Worm (Caenorhabditis elegans) whole organism, L4 larva: ENCODE measurements around the gene T05A7.13.
A peak's percentile ranks its signal among the peaks of the same experiment; 100 is the strongest.

Source experiments
- D1046.2 ChIP-seq: fragments of 200-800 bp; sonication (Bioruptor generic); IDR thresholded peaks from 2 replicates; pipeline ENCODE4 v1.3.6; 2022; ENCODE audit warnings: missing genetic modification characterization, missing compliant biosample characterization
- F49E8.2 ChIP-seq: sonication (generic microtip); optimal IDR thresholded peaks from 2 replicates; lab custom pipeline; 2016; ENCODE audit warnings: missing compliant biosample characterization, mild to moderate bottlenecking, missing genetic modification characterization, borderline replicate concordance
- T26A8.4 ChIP-seq: fragments of 200-800 bp; sonication (Bioruptor generic); IDR thresholded peaks from 2 replicates; pipeline ENCODE4 v1.3.6; 2022; ENCODE audit warnings: missing genetic modification characterization, missing compliant biosample characterization
- Y105C5A.15 ChIP-seq: fragments of 200-800 bp; sonication (Bioruptor generic); IDR thresholded peaks from 2 replicates; pipeline ENCODE4 v1.3.6; 2022; ENCODE audit warnings: missing genetic modification characterization, missing compliant biosample characterization
- Y48G9A.11 ChIP-seq: fragments of 200-800 bp; sonication (Bioruptor generic); IDR thresholded peaks from 2 replicates; pipeline ENCODE4 v1.3.6; 2022; ENCODE audit warnings: missing genetic modification reagents, missing genetic modification characterization, missing compliant biosample characterization
- aha-1 ChIP-seq: fragments of 150-350 bp; peaks from one replicate; lab custom pipeline; 2014; ENCODE audit warnings: missing biosample characterization, missing genetic modification characterization
- ama-1 ChIP-seq: fragments of 150-350 bp; optimal IDR thresholded peaks from 2 replicates; lab custom pipeline; 2014; ENCODE audit warnings: inconsistent platforms, mixed read lengths
- arid-1 ChIP-seq: fragments of 200-800 bp; sonication (Bioruptor generic); conservative IDR thresholded peaks from 2 replicates; pipeline ENCODE4 v1.3.6; 2022; ENCODE audit warnings: missing genetic modification reagents, missing genetic modification characterization, missing compliant biosample characterization
- ceh-62 ChIP-seq: sonication (generic microtip); optimal IDR thresholded peaks from 2 replicates; lab custom pipeline; 2017; ENCODE audit warnings: missing biosample characterization, missing genetic modification characterization
- daf-16 ChIP-seq, 3 experiments: sonication (generic microtip); optimal IDR thresholded peaks; 2 replicates each; lab custom pipeline; 2016 to 2017; ENCODE audit warnings: missing genetic modification characterization in 3 of 3, missing genetic modification reagents in 3 of 3, mild to moderate bottlenecking in 2 of 3, missing compliant biosample characterization in 2 of 3, missing biosample characterization in 1 of 3, moderate library complexity in 1 of 3
- dmd-9 ChIP-seq: fragments of 200-800 bp; sonication (Bioruptor generic); IDR thresholded peaks from 2 replicates; pipeline ENCODE4 v1.3.6; 2022; ENCODE audit warnings: missing genetic modification reagents, missing genetic modification characterization, missing compliant biosample characterization
- dpl-1 ChIP-seq: fragments of 150-350 bp; optimal IDR thresholded peaks from 2 replicates; lab custom pipeline; 2014; ENCODE audit warnings: missing biosample characterization, missing genetic modification reagents, missing genetic modification characterization
- gei-8 ChIP-seq: fragments of 200-800 bp; sonication (Bioruptor generic); optimal IDR thresholded peaks from 2 replicates; lab custom pipeline; 2018; ENCODE audit warnings: mild to moderate bottlenecking, missing genetic modification characterization, missing compliant biosample characterization
- hif-1 ChIP-seq, 2 experiments: sonication (generic microtip); optimal IDR thresholded peaks; 2 replicates each; lab custom pipeline; 2016 to 2017; ENCODE audit warnings: missing compliant biosample characterization in 2 of 2, missing genetic modification characterization in 2 of 2, missing genetic modification reagents in 2 of 2, missing genotype in 2 of 2, mild to moderate bottlenecking in 1 of 2
- hlh-11 ChIP-seq: fragments of 200-800 bp; sonication (Bioruptor generic); optimal IDR thresholded peaks from 2 replicates; lab custom pipeline; 2018; ENCODE audit warnings: mild to moderate bottlenecking, missing genetic modification characterization, missing compliant biosample characterization
- lin-13 ChIP-seq: fragments of 150-350 bp; optimal IDR thresholded peaks from 2 replicates; lab custom pipeline; 2014; ENCODE audit warnings: missing biosample characterization, missing genetic modification reagents, missing genetic modification characterization
- lin-38 ChIP-seq: fragments of 200-800 bp; sonication (Bioruptor generic); IDR thresholded peaks from 2 replicates; pipeline ENCODE4 v1.3.6; 2022; ENCODE audit warnings: missing genetic modification reagents, missing genetic modification characterization, missing compliant biosample characterization
- lsy-2 ChIP-seq, 2 experiments: fragments of 150-350 bp in 1 of 2; sonication (generic microtip) in 1 of 2; optimal IDR thresholded peaks; 2 replicates each; lab custom pipeline; 2014 to 2017; ENCODE audit warnings: missing biosample characterization in 2 of 2, missing genetic modification characterization in 2 of 2
- mep-1 ChIP-seq: fragments of 150-350 bp; sonication (generic microtip); optimal IDR thresholded peaks from 3 replicates; lab custom pipeline; 2014; ENCODE audit warnings: missing biosample characterization, missing genetic modification characterization
- mes-2 ChIP-seq: sonication (generic microtip); optimal IDR thresholded peaks from 2 replicates; lab custom pipeline; 2016; ENCODE audit warnings: missing genotype, mild to moderate bottlenecking, missing genetic modification characterization, missing compliant biosample characterization; ENCODE audit not compliant: poor library complexity, severe bottlenecking
- nhr-25 ChIP-seq: sonication (generic microtip); optimal IDR thresholded peaks from 2 replicates; lab custom pipeline; 2017; ENCODE audit warnings: missing genetic modification characterization, mild to moderate bottlenecking, missing compliant biosample characterization, antibody characterized with exemption, moderate library complexity, borderline replicate concordance; ENCODE audit not compliant: insufficient read depth
- nhr-28 ChIP-seq: fragments of 150-350 bp; optimal IDR thresholded peaks from 2 replicates; lab custom pipeline; 2014; ENCODE audit warnings: missing biosample characterization, missing genetic modification characterization
- nhr-48 ChIP-seq: sonication (generic microtip); optimal IDR thresholded peaks from 2 replicates; lab custom pipeline; 2016; ENCODE audit warnings: mild to moderate bottlenecking, missing genetic modification characterization, missing compliant biosample characterization
- nhr-6 ChIP-seq: fragments of 150-350 bp; optimal IDR thresholded peaks from 2 replicates; lab custom pipeline; 2014; ENCODE audit warnings: missing biosample characterization, missing genetic modification characterization
- nhr-77 ChIP-seq: fragments of 150-350 bp; optimal IDR thresholded peaks from 2 replicates; lab custom pipeline; 2014; ENCODE audit warnings: missing biosample characterization, missing genetic modification characterization
- pqm-1 ChIP-seq: sonication (generic microtip); optimal IDR thresholded peaks from 2 replicates; lab custom pipeline; 2017; ENCODE audit warnings: missing biosample characterization, missing genetic modification characterization
- snpc-4 ChIP-seq: fragments of 150-350 bp; optimal IDR thresholded peaks from 2 replicates; lab custom pipeline; 2014; ENCODE audit warnings: missing biosample characterization, missing genetic modification characterization
- spr-3 ChIP-seq: fragments of 200-800 bp; sonication (Bioruptor generic); optimal IDR thresholded peaks from 2 replicates; lab custom pipeline; 2018; ENCODE audit warnings: mild to moderate bottlenecking, missing genetic modification characterization, missing compliant biosample characterization
- unc-39 ChIP-seq: sonication (generic microtip); optimal IDR thresholded peaks from 2 replicates; lab custom pipeline; 2017; ENCODE audit warnings: missing biosample characterization, missing genetic modification characterization
- zfp-2 ChIP-seq: sonication (generic microtip); optimal IDR thresholded peaks from 2 replicates; lab custom pipeline; 2016; ENCODE audit warnings: mild to moderate bottlenecking, missing genetic modification characterization, missing compliant biosample characterization
- zfp-3 ChIP-seq: fragments of 200-800 bp; sonication (Bioruptor generic); conservative IDR thresholded peaks from 2 replicates; pipeline ENCODE4 v1.3.6; 2022; ENCODE audit warnings: missing genetic modification reagents, missing genetic modification characterization, missing compliant biosample characterization
- ztf-7 ChIP-seq: fragments of 150-350 bp; optimal IDR thresholded peaks from 2 replicates; lab custom pipeline; 2014; ENCODE audit warnings: missing biosample characterization, missing genetic modification characterization

The T05A7.13 gene

ce11 chrII:4698266-4698771, 37.1 kb upstream of the T05A7.13 start, which contains the start of the genes rpn-5 and scc-1 (continued):
- TF ChIP-seq spr-3 (GFP tag; lab: Kevin White, UChicago) (no peak), lin-13 (GFP tag; lab: Kevin White, UChicago) (peak; percentile 46), hif-1 (tag; optimal IDR thresholded peaks at IDR 0.05; lab: Kevin White, UChicago) (peak in 1 of 2 experiments; percentile 22), nhr-48 (no peak), ceh-62 (tag; lab: Kevin White, UChicago) (no peak), lin-38 (GFP tag; lab: Robert Waterston, UW) (peak; percentile 71), nhr-25 (tag; lab: Kevin White, UChicago) (peak; percentile 27), lsy-2 (tag; optimal IDR thresholded peaks at IDR 0.05; lab: Kevin White, UChicago) (peak; percentile 94 to 99), dpl-1 (GFP tag; lab: Kevin White, UChicago) (peak; percentile 92), nhr-6 (tag; lab: Kevin White, UChicago) (peak; percentile 53), hlh-11 (tag; lab: Kevin White, UChicago) (peak; percentile 50), D1046.2 (GFP tag; lab: Robert Waterston, UW) (peak; percentile 98)

- TF ChIP-seq gei-8, result no peak
- peak; percentile 60 for TF ChIP-seq aha-1 (tag; lab: Kevin White, UChicago)
- no peak for TF ChIP-seq pqm-1
- TF ChIP-seq zfp-2 (tag; lab: Kevin White, UChicago), result no peak
- peak; percentile 7 for TF ChIP-seq mes-2 (tag; lab: Kevin White, UChicago)
- TF ChIP-seq snpc-4, result no peak
- TF ChIP-seq mep-1, result no peak
- no peak for TF ChIP-seq ztf-7 (tag; lab: Kevin White, UChicago)
- no peak for TF ChIP-seq nhr-77 (tag; lab: Kevin White, UChicago)
- TF ChIP-seq lin-38 (GFP tag; lab: Robert Waterston, UW), result peak; percentile 56
- no peak for TF ChIP-seq nhr-25 (tag; lab: Kevin White, UChicago)
- TF ChIP-seq F49E8.2 (tag; lab: Kevin White, UChicago), result peak; percentile 47
- TF ChIP-seq daf-16 (GFP tag; optimal IDR thresholded peaks at IDR 0.05; lab: Kevin White, UChicago), result peak in 1 of 2 experiments; percentile 6
- TF ChIP-seq daf-16 (tag; optimal IDR thresholded peaks at IDR 0.05; lab: Kevin White, UChicago), result no peak
- TF ChIP-seq arid-1 (GFP tag; lab: Robert Waterston, UW), result peak; percentile 20; the same call in 1 of the 2 replicates
- 0 out of 2 replicates have a peak, but pooled peaks have one; percentile 62 for TF ChIP-seq Y105C5A.15 (GFP tag; lab: Robert Waterston, UW)
- peak; percentile 40; the same call in 1 of the 2 replicates for TF ChIP-seq T26A8.4 (GFP tag; lab: Robert Waterston, UW)
Measured at ce11 chrII:4696055-4696454, 34.9 kb upstream of the T05A7.13 start.

ce11 chrII:4693129-4693528, 32.0 kb upstream of the T05A7.13 start, which contains the start of gene F10G7.5:
F10G7.5 (plus strand) TSS chrII:4693414.
- TF ChIP-seq mep-1, result no peak
- no peak for TF ChIP-seq ama-1
- TF ChIP-seq nhr-48, result peak; percentile 7
- no peak for TF ChIP-seq arid-1 (GFP tag; lab: Robert Waterston, UW)
- no peak for TF ChIP-seq Y48G9A.11
- TF ChIP-seq nhr-28, result peak; percentile 31
- no peak for TF ChIP-seq unc-39 (tag; lab: Kevin White, UChicago)
- peak; percentile 68 for TF ChIP-seq hlh-11 (tag; lab: Kevin White, UChicago)
- no peak for TF ChIP-seq dmd-9 (GFP tag; lab: Robert Waterston, UW)
- peak; percentile 34 for TF ChIP-seq pqm-1
- TF ChIP-seq zfp-3 (GFP tag; lab: Robert Waterston, UW), result no peak

ce11 chrII:4689477-4689876, 28.3 kb upstream of the T05A7.13 start, which contains the start of gene F10G7.12:
F10G7.12 (plus strand) TSS chrII:4689777.
- TF ChIP-seq arid-1 (GFP tag; lab: Robert Waterston, UW), result no peak
